Fruit fly (Drosophila melanogaster) whole organism, embryonic: ENCODE measurements around the gene QC.

Source experiments
- ATbp ChIP-seq: fragments of 200-800 bp; sonication (Bioruptor generic); optimal IDR thresholded peaks from 2 replicates; lab custom pipeline; 2017; ENCODE audit warnings: missing biosample characterization, mild to moderate bottlenecking, missing genetic modification characterization, missing genetic modification reagents
- Bdp1 ChIP-seq: fragments of 200-800 bp; sonication (Bioruptor generic); optimal IDR thresholded peaks from 3 replicates; lab custom pipeline; 2016; ENCODE audit warnings: missing biosample characterization, missing genetic modification characterization
- CG10267 ChIP-seq: fragments of 200-800 bp; sonication (Bioruptor generic); optimal IDR thresholded peaks from 2 replicates; lab custom pipeline; 2018; ENCODE audit warnings: missing biosample characterization, mild to moderate bottlenecking, missing genetic modification characterization, moderate library complexity
- CG10431 ChIP-seq: fragments of 200-800 bp; sonication (Bioruptor generic); optimal IDR thresholded peaks from 3 replicates; lab custom pipeline; 2018; ENCODE audit warnings: missing biosample characterization, mild to moderate bottlenecking, missing genetic modification characterization
- CG11085 ChIP-seq: fragments of 200-800 bp; sonication (Bioruptor generic); IDR thresholded peaks from 2 replicates; pipeline ENCODE4 v1.3.6; 2022; ENCODE audit warnings: missing biosample characterization, missing genetic modification characterization
- CG14710 ChIP-seq: fragments of 200-800 bp; sonication (Bioruptor generic); optimal IDR thresholded peaks from 3 replicates; lab custom pipeline; 2019; ENCODE audit warnings: missing biosample characterization, mild to moderate bottlenecking, missing genetic modification characterization, moderate library complexity
- CG17385 ChIP-seq: fragments of 200-800 bp; sonication (Bioruptor generic); optimal IDR thresholded peaks from 3 replicates; lab custom pipeline; 2018; ENCODE audit warnings: missing biosample characterization, mild to moderate bottlenecking, missing genetic modification characterization
- CG18619 ChIP-seq: fragments of 200-800 bp; sonication (Bioruptor generic); optimal IDR thresholded peaks from 3 replicates; lab custom pipeline; 2017; ENCODE audit warnings: missing biosample characterization, mild to moderate bottlenecking, missing genetic modification characterization
- CG2129 ChIP-seq: fragments of 200-800 bp; sonication (Bioruptor generic); IDR thresholded peaks from 2 replicates; pipeline ENCODE4 v1.3.6; 2022; ENCODE audit warnings: missing biosample characterization, missing genetic modification characterization; ENCODE audit not compliant: partially characterized antibody
- CG30020 ChIP-seq: fragments of 200-800 bp; optimal IDR thresholded peaks from 2 replicates; lab custom pipeline; 2019; ENCODE audit warnings: missing biosample characterization, mild to moderate bottlenecking, missing genetic modification characterization, moderate library complexity
- CG31441 ChIP-seq: fragments of 200-800 bp; sonication (Bioruptor generic); IDR thresholded peaks from 2 replicates; pipeline ENCODE4 v1.3.6; 2022; ENCODE audit warnings: missing biosample characterization, missing genetic modification characterization
- CG4854 ChIP-seq: fragments of 200-800 bp; sonication (Bioruptor generic); optimal IDR thresholded peaks from 2 replicates; lab custom pipeline; 2016; ENCODE audit warnings: missing biosample characterization, missing genetic modification characterization, inconsistent platforms
- CG6813 ChIP-seq: fragments of 200-800 bp; sonication (Bioruptor generic); optimal IDR thresholded peaks from 2 replicates; lab custom pipeline; 2017; ENCODE audit warnings: missing biosample characterization, missing genetic modification characterization, mild to moderate bottlenecking, moderate library complexity, missing genetic modification reagents
- CkIIα-i1 ChIP-seq: fragments of 200-800 bp; sonication (Bioruptor generic); IDR thresholded peaks from 2 replicates; pipeline ENCODE4 v1.3.6; 2022; ENCODE audit warnings: missing biosample characterization, missing genetic modification characterization
- D19A ChIP-seq: fragments of 200-800 bp; optimal IDR thresholded peaks from 3 replicates; lab custom pipeline; 2019; ENCODE audit warnings: missing biosample characterization, mild to moderate bottlenecking, missing genetic modification characterization, moderate library complexity
- H2.0 ChIP-seq: fragments of 200-800 bp; sonication (Bioruptor generic); IDR thresholded peaks from 2 replicates; pipeline ENCODE4 v1.3.6; 2022; ENCODE audit warnings: missing biosample characterization, missing genetic modification characterization
- HLHmδ ChIP-seq: fragments of 200-800 bp; sonication (Bioruptor generic); optimal IDR thresholded peaks from 2 replicates; lab custom pipeline; 2018; ENCODE audit warnings: missing biosample characterization, mild to moderate bottlenecking, missing genetic modification characterization, moderate library complexity
- Hr78 ChIP-seq, 2 experiments: fragments of 200-800 bp in 1 of 2; fragments of >200 bp in 1 of 2; sonication (Bioruptor generic) in 1 of 2; optimal IDR thresholded peaks; 2 replicates each; lab custom pipeline; 2017 to 2019; ENCODE audit warnings: missing biosample characterization in 2 of 2, missing genetic modification characterization in 2 of 2, mild to moderate bottlenecking in 1 of 2, moderate library complexity in 1 of 2
- MESR4 ChIP-seq: fragments of 200-800 bp; sonication (Bioruptor generic); optimal IDR thresholded peaks from 2 replicates; lab custom pipeline; 2018; ENCODE audit warnings: missing biosample characterization, mild to moderate bottlenecking, missing genetic modification characterization, moderate library complexity
- Myb ChIP-seq: fragments of 200-800 bp; sonication (Bioruptor generic); optimal IDR thresholded peaks from 2 replicates; lab custom pipeline; 2016; ENCODE audit warnings: missing biosample characterization, missing genetic modification characterization
- Nf-YC ChIP-seq: fragments of 200-800 bp; optimal IDR thresholded peaks from 3 replicates; lab custom pipeline; 2019; ENCODE audit warnings: missing biosample characterization, mild to moderate bottlenecking, missing genetic modification characterization, moderate library complexity
- Ptx1 ChIP-seq: fragments of 200-800 bp; sonication (Bioruptor generic); IDR thresholded peaks from 2 replicates; pipeline ENCODE4 v1.3.6; 2022; ENCODE audit warnings: missing biosample characterization, missing genetic modification characterization
- Sry-β ChIP-seq: fragments of 200-800 bp; sonication (Bioruptor generic); optimal IDR thresholded peaks from 2 replicates; lab custom pipeline; 2018; ENCODE audit warnings: missing biosample characterization, mild to moderate bottlenecking, missing genetic modification characterization, moderate library complexity
- Ssrp ChIP-seq: fragments of 200-800 bp; sonication (Bioruptor generic); optimal IDR thresholded peaks from 2 replicates; lab custom pipeline; 2018; ENCODE audit warnings: missing biosample characterization, mild to moderate bottlenecking, missing genetic modification characterization, moderate library complexity
- Stat92E ChIP-seq, 3 experiments: fragments of >200 bp in 2 of 3; fragments of 200-800 bp in 1 of 3; sonication (Bioruptor generic) in 1 of 3; optimal IDR thresholded peaks; 2 replicates each; lab custom pipeline; 2017 to 2019; ENCODE audit warnings: missing biosample characterization in 3 of 3, missing genetic modification characterization in 3 of 3, mild to moderate bottlenecking in 1 of 3, moderate library complexity in 1 of 3
- TFAM ChIP-seq: fragments of 200-800 bp; sonication (Bioruptor generic); optimal IDR thresholded peaks from 2 replicates; lab custom pipeline; 2017; ENCODE audit warnings: missing biosample characterization, missing genetic modification characterization, inconsistent platforms
- Vsx1 ChIP-seq: fragments of 200-800 bp; sonication (Bioruptor generic); optimal IDR thresholded peaks from 2 replicates; lab custom pipeline; 2017; ENCODE audit warnings: missing biosample characterization, mild to moderate bottlenecking, missing genetic modification characterization, missing genetic modification reagents
- ac ChIP-seq: fragments of 200-800 bp; sonication (Bioruptor generic); optimal IDR thresholded peaks from 3 replicates; lab custom pipeline; 2017; ENCODE audit warnings: missing biosample characterization, mild to moderate bottlenecking, missing genetic modification characterization
- ash1 ChIP-seq: fragments of 200-800 bp; sonication (Bioruptor generic); optimal IDR thresholded peaks from 2 replicates; lab custom pipeline; 2018; ENCODE audit warnings: missing biosample characterization, mild to moderate bottlenecking, missing genetic modification characterization
- az2 ChIP-seq: fragments of 200-800 bp; sonication (Bioruptor generic); optimal IDR thresholded peaks from 3 replicates; lab custom pipeline; 2016; ENCODE audit warnings: missing biosample characterization, missing genetic modification characterization
- bab2 ChIP-seq: fragments of 200-800 bp; sonication (Bioruptor generic); optimal IDR thresholded peaks from 2 replicates; lab custom pipeline; 2016; ENCODE audit warnings: missing biosample characterization, missing genetic modification characterization
- dimm ChIP-seq: fragments of 200-800 bp; sonication (Bioruptor generic); IDR thresholded peaks from 2 replicates; pipeline ENCODE4 v1.3.6; 2022; ENCODE audit warnings: missing biosample characterization, missing genetic modification characterization
- exex ChIP-seq: fragments of 200-800 bp; sonication (Bioruptor generic); optimal IDR thresholded peaks from 4 replicates; lab custom pipeline; 2018; ENCODE audit warnings: missing biosample characterization, mild to moderate bottlenecking, missing genetic modification characterization, moderate library complexity
- fd64A ChIP-seq: fragments of 200-800 bp; sonication (Bioruptor generic); optimal IDR thresholded peaks from 3 replicates; lab custom pipeline; 2018; ENCODE audit warnings: missing biosample characterization, mild to moderate bottlenecking, missing genetic modification characterization
- kni ChIP-seq: fragments of 200-800 bp; sonication (Bioruptor generic); optimal IDR thresholded peaks from 3 replicates; lab custom pipeline; 2017; ENCODE audit warnings: mild to moderate bottlenecking, missing biosample characterization, missing genetic modification reagents, missing genetic modification characterization
- lola ChIP-seq, 3 experiments: fragments of >200 bp in 2 of 3; fragments of 200-800 bp in 1 of 3; sonication (Bioruptor generic) in 1 of 3; optimal IDR thresholded peaks; 2 replicates each; lab custom pipeline; 2017 to 2019; ENCODE audit warnings: missing biosample characterization in 3 of 3, missing genetic modification characterization in 3 of 3, mild to moderate bottlenecking in 1 of 3, moderate library complexity in 1 of 3
- mirr ChIP-seq: fragments of 200-800 bp; sonication (Bioruptor generic); optimal IDR thresholded peaks from 3 replicates; lab custom pipeline; 2018; ENCODE audit warnings: missing biosample characterization, mild to moderate bottlenecking, missing genetic modification characterization
- nerfin-1 ChIP-seq: fragments of 200-800 bp; sonication (Bioruptor generic); optimal IDR thresholded peaks from 3 replicates; lab custom pipeline; 2019; ENCODE audit warnings: missing biosample characterization, mild to moderate bottlenecking, missing genetic modification characterization, moderate library complexity
- odd ChIP-seq: fragments of 200-800 bp; sonication (Bioruptor generic); optimal IDR thresholded peaks from 2 replicates; lab custom pipeline; 2017; ENCODE audit warnings: missing biosample characterization, mild to moderate bottlenecking, missing genetic modification characterization
- pnt ChIP-seq: fragments of 200-800 bp; sonication (Bioruptor generic); optimal IDR thresholded peaks from 3 replicates; lab custom pipeline; 2016; ENCODE audit warnings: missing biosample characterization, missing genetic modification characterization
- psq ChIP-seq: fragments of 200-800 bp; sonication (Bioruptor generic); optimal IDR thresholded peaks from 2 replicates; lab custom pipeline; 2017; ENCODE audit warnings: missing biosample characterization, missing genetic modification characterization
- rib ChIP-seq: fragments of 200-800 bp; sonication (Bioruptor generic); IDR thresholded peaks from 2 replicates; pipeline ENCODE4 v1.3.6; 2022; ENCODE audit warnings: missing biosample characterization, missing genetic modification characterization
- sd ChIP-seq: fragments of 200-800 bp; sonication (Bioruptor generic); optimal IDR thresholded peaks from 3 replicates; lab custom pipeline; 2018; ENCODE audit warnings: missing biosample characterization, mild to moderate bottlenecking, missing genetic modification characterization, moderate library complexity
- sens ChIP-seq: fragments of 200-800 bp; sonication (Bioruptor generic); peaks from one replicate; lab custom pipeline; 2016; ENCODE audit warnings: missing biosample characterization, missing genetic modification characterization
- sim ChIP-seq: fragments of 200-800 bp; sonication (Bioruptor generic); IDR thresholded peaks from 2 replicates; pipeline ENCODE4 v1.3.6; 2022; ENCODE audit warnings: missing biosample characterization, missing genetic modification characterization
- sisA ChIP-seq: fragments of 200-800 bp; sonication (Bioruptor generic); IDR thresholded peaks from 2 replicates; pipeline ENCODE4 v1.3.6; 2022; ENCODE audit warnings: missing biosample characterization, missing genetic modification characterization
- sqz ChIP-seq: fragments of 200-800 bp; sonication (Bioruptor generic); optimal IDR thresholded peaks from 3 replicates; lab custom pipeline; 2018; ENCODE audit warnings: missing biosample characterization, mild to moderate bottlenecking, missing genetic modification characterization
- sr ChIP-seq: fragments of 200-800 bp; sonication (Bioruptor generic); IDR thresholded peaks from 3 replicates; pipeline ENCODE4 v1.3.6; 2022; ENCODE audit warnings: missing biosample characterization, missing genetic modification characterization
- tll ChIP-seq, 2 experiments: fragments of 200-800 bp in 1 of 2; fragments of >200 bp in 1 of 2; sonication (Bioruptor generic) in 1 of 2; optimal IDR thresholded peaks; 2 replicates each; lab custom pipeline; 2017 to 2019; ENCODE audit warnings: missing biosample characterization in 2 of 2, missing genetic modification characterization in 2 of 2, mild to moderate bottlenecking in 1 of 2, moderate library complexity in 1 of 2
- tna ChIP-seq: fragments of 200-800 bp; sonication (Bioruptor generic); IDR thresholded peaks from 2 replicates; pipeline ENCODE4 v1.3.6; 2022; ENCODE audit warnings: missing biosample characterization, missing genetic modification characterization; ENCODE audit not compliant: partially characterized antibody
- vvl ChIP-seq: fragments of 200-800 bp; sonication (Bioruptor generic); IDR thresholded peaks from 2 replicates; pipeline ENCODE4 v1.3.6; 2022; ENCODE audit warnings: missing biosample characterization, missing genetic modification characterization

The QC gene

dm6 chr3L:5947110-5947731 lies 45.0 kb upstream of the QC start (continued):
- TF ChIP-seq HLHmδ, result peak; percentile 4
- TF ChIP-seq ATbp, result peak; percentile 27
- peak; percentile 85 for TF ChIP-seq kni (GFP tag; lab: Kevin White, UChicago)
- peak; percentile 1 for TF ChIP-seq nerfin-1 (tag; lab: Kevin White, UChicago)
- no peak for TF ChIP-seq rib (GFP tag; lab: Robert Waterston, UW)
- peak; percentile 64 for TF ChIP-seq fd64A (GFP tag; lab: Kevin White, UChicago)
- TF ChIP-seq sens, result peak; percentile 64
- no peak for TF ChIP-seq CG17385 (GFP tag; lab: Kevin White, UChicago)
- peak; percentile 3 for TF ChIP-seq sqz (GFP tag; lab: Kevin White, UChicago)
- TF ChIP-seq dimm (GFP tag; lab: Robert Waterston, UW), result no peak
- TF ChIP-seq Myb (GFP tag; lab: Kevin White, UChicago), result no peak
- peak; percentile 26 for TF ChIP-seq Vsx1 (GFP tag; lab: Kevin White, UChicago)
- no peak for TF ChIP-seq CG18619 (GFP tag; lab: Kevin White, UChicago)
- peak; percentile 42 for TF ChIP-seq odd (GFP tag; lab: Kevin White, UChicago)
- peak; percentile 91 for TF ChIP-seq D19A
- peak; percentile 12 for TF ChIP-seq CG14710
- TF ChIP-seq Stat92E (GFP tag; optimal IDR thresholded peaks at IDR 0.05; lab: Kevin White, UChicago), result peak in 1 of 3 experiments; percentile 62
- TF ChIP-seq Ptx1 (GFP tag; lab: Robert Waterston, UW), result no peak
- TF ChIP-seq CG6813, result no peak
- TF ChIP-seq CG31441, result no peak
- TF ChIP-seq CG10431 (GFP tag; lab: Kevin White, UChicago), result no peak
- TF ChIP-seq sim (GFP tag; lab: Robert Waterston, UW), result no peak
- no peak for TF ChIP-seq CkIIα-i1 (GFP tag; lab: Robert Waterston, UW)
- peak in 1 of 2 experiments; percentile 15 for TF ChIP-seq Hr78 (GFP tag; optimal IDR thresholded peaks at IDR 0.05; lab: Kevin White, UChicago)
- no peak for TF ChIP-seq CG11085
- TF ChIP-seq pnt, result no peak
- no peak for TF ChIP-seq CG2129
- peak; percentile 37 for TF ChIP-seq exex
- peak; percentile 15 for TF ChIP-seq Sry-β (GFP tag; lab: Kevin White, UChicago)
- no peak for TF ChIP-seq CG10267
- TF ChIP-seq ac (GFP tag; lab: Kevin White, UChicago), result no peak

dm6 chr3L:5945571-5945970 lies 43.3 kb upstream of the QC start:
- TF ChIP-seq CG30020 (tag; lab: Kevin White, UChicago) (no peak), lola (GFP tag; optimal IDR thresholded peaks at IDR 0.05; lab: Kevin White, UChicago) (no peak), H2.0 (GFP tag; lab: Robert Waterston, UW) (no peak), tll (GFP tag; optimal IDR thresholded peaks at IDR 0.05; lab: Kevin White, UChicago) (no peak), Nf-YC (tag; lab: Kevin White, UChicago) (no peak), sr (GFP tag; lab: Robert Waterston, UW) (no peak), mirr (GFP tag; lab: Kevin White, UChicago) (no peak), TFAM (GFP tag; lab: Kevin White, UChicago) (no peak), sd (tag; lab: Kevin White, UChicago) (no peak), MESR4 (GFP tag; lab: Kevin White, UChicago) (no peak), HLHmδ (no peak), Ssrp (tag; lab: Kevin White, UChicago) (no peak), az2 (GFP tag; lab: Kevin White, UChicago) (no peak), bab2 (GFP tag; lab: Kevin White, UChicago) (no peak), psq (GFP tag; lab: Kevin White, UChicago) (no peak), tna (no peak), Bdp1 (no peak), sisA (GFP tag; lab: Robert Waterston, UW) (no peak), vvl (GFP tag; lab: Robert Waterston, UW) (peak; percentile 16; the same call in 1 of the 2 replicates), ash1 (GFP tag; lab: Kevin White, UChicago) (no peak), CG4854 (GFP tag; lab: Kevin White, UChicago) (no peak)
